Worm (Caenorhabditis elegans) whole organism, L3 larva: ENCODE data around the gene ZK1098.6.

Source experiments
- ceh-82 ChIP-seq: fragments of 150-350 bp; optimal IDR thresholded peaks from 2 replicates; lab custom pipeline; 2014; ENCODE audit warnings: missing biosample characterization, missing genetic modification characterization
- lin-15B ChIP-seq: fragments of 150-350 bp; optimal IDR thresholded peaks from 2 replicates; lab custom pipeline; 2014; ENCODE audit warnings: missing biosample characterization, missing genetic modification characterization
- mdl-1 ChIP-seq: fragments of 150-350 bp; optimal IDR thresholded peaks from 2 replicates; lab custom pipeline; 2014; ENCODE audit warnings: missing biosample characterization, missing genetic modification characterization
- nhr-11 ChIP-seq: fragments of 150-350 bp; optimal IDR thresholded peaks from 2 replicates; lab custom pipeline; 2014; ENCODE audit warnings: missing biosample characterization, missing genetic modification characterization
- pqm-1 ChIP-seq: fragments of 150-350 bp; optimal IDR thresholded peaks from 2 replicates; lab custom pipeline; 2017; ENCODE audit warnings: missing biosample characterization, missing genetic modification characterization, inconsistent platforms
- zag-1 ChIP-seq: fragments of 150-350 bp; optimal IDR thresholded peaks from 2 replicates; lab custom pipeline; 2014; ENCODE audit warnings: missing biosample characterization, missing genetic modification characterization

- TF ChIP-seq ceh-82 (tag; lab: Kevin White, UChicago) (no peak), lin-15B (tag; lab: Kevin White, UChicago) (no peak), nhr-11 (tag; lab: Kevin White, UChicago) (no peak), mdl-1 (tag; lab: Kevin White, UChicago) (no peak), pqm-1 (no peak), zag-1 (tag; lab: Kevin White, UChicago) (no peak)
These were observed 37.5 kb downstream of the ZK1098.6 start, which contains the start of gene C48B4.10 for ce11 chrIII:9564410-9564809.
